Worm (Caenorhabditis elegans) whole organism, L4 larva: ENCODE data around the gene str-84.

Source experiments
- D1046.2 ChIP-seq: fragments of 200-800 bp; sonication (Bioruptor generic); IDR thresholded peaks from 2 replicates; pipeline ENCODE4 v1.3.6; 2022; ENCODE audit warnings: missing genetic modification characterization, missing compliant biosample characterization
- F10B5.3 ChIP-seq: sonication (generic microtip); optimal IDR thresholded peaks from 2 replicates; lab custom pipeline; 2016; ENCODE audit warnings: mild to moderate bottlenecking, missing genetic modification characterization, missing compliant biosample characterization
- F44E2.7 ChIP-seq: fragments of 200-800 bp; sonication (Bioruptor generic); IDR thresholded peaks from 2 replicates; pipeline ENCODE4 v2.1.2; 2022; ENCODE audit warnings: missing genetic modification characterization, missing compliant biosample characterization
- F49E8.2 ChIP-seq: sonication (generic microtip); optimal IDR thresholded peaks from 2 replicates; lab custom pipeline; 2016; ENCODE audit warnings: missing compliant biosample characterization, mild to moderate bottlenecking, missing genetic modification characterization, borderline replicate concordance
- Y105C5A.15 ChIP-seq: fragments of 200-800 bp; sonication (Bioruptor generic); IDR thresholded peaks from 2 replicates; pipeline ENCODE4 v1.3.6; 2022; ENCODE audit warnings: missing genetic modification characterization, missing compliant biosample characterization
- Y75B8A.6 ChIP-seq: fragments of 200-800 bp; sonication (Bioruptor generic); IDR thresholded peaks from 2 replicates; pipeline ENCODE4 v1.3.6; 2022; ENCODE audit warnings: missing genetic modification reagents, missing genetic modification characterization, missing compliant biosample characterization
- aha-1 ChIP-seq: fragments of 150-350 bp; peaks from one replicate; lab custom pipeline; 2014; ENCODE audit warnings: missing biosample characterization, missing genetic modification characterization
- ceh-28 ChIP-seq: fragments of 150-350 bp; optimal IDR thresholded peaks from 2 replicates; lab custom pipeline; 2014; ENCODE audit warnings: missing biosample characterization, missing genetic modification reagents, missing genetic modification characterization
- ceh-32 ChIP-seq: sonication (generic microtip); optimal IDR thresholded peaks from 2 replicates; lab custom pipeline; 2016; ENCODE audit warnings: mild to moderate bottlenecking, missing genetic modification characterization, missing compliant biosample characterization; ENCODE audit not compliant: poor library complexity
- ceh-44 ChIP-seq: fragments of 200-800 bp; sonication (Bioruptor generic); IDR thresholded peaks from 2 replicates; pipeline ENCODE4 v1.3.6; 2022; ENCODE audit warnings: missing genetic modification reagents, missing genetic modification characterization, missing compliant biosample characterization
- daf-19 ChIP-seq: fragments of 200-800 bp; sonication (Bioruptor generic); conservative IDR thresholded peaks from 2 replicates; pipeline ENCODE4 v1.3.6; 2022; ENCODE audit warnings: missing genetic modification characterization, missing compliant biosample characterization
- egl-27 ChIP-seq: sonication (generic microtip); optimal IDR thresholded peaks from 3 replicates; lab custom pipeline; 2017; ENCODE audit warnings: missing biosample characterization, missing genetic modification reagents, missing genetic modification characterization
- egl-43 ChIP-seq: fragments of 200-800 bp; sonication (Bioruptor generic); IDR thresholded peaks from 2 replicates; pipeline ENCODE4 v1.3.6; 2022; ENCODE audit warnings: missing genetic modification reagents, missing genetic modification characterization, missing compliant biosample characterization
- gei-8 ChIP-seq: fragments of 200-800 bp; sonication (Bioruptor generic); optimal IDR thresholded peaks from 2 replicates; lab custom pipeline; 2018; ENCODE audit warnings: mild to moderate bottlenecking, missing genetic modification characterization, missing compliant biosample characterization
- hif-1 ChIP-seq, 2 experiments: sonication (generic microtip); optimal IDR thresholded peaks; 2 replicates each; lab custom pipeline; 2016 to 2017; ENCODE audit warnings: missing compliant biosample characterization in 2 of 2, missing genetic modification characterization in 2 of 2, missing genetic modification reagents in 2 of 2, missing genotype in 2 of 2, mild to moderate bottlenecking in 1 of 2
- lin-1 ChIP-seq: fragments of 200-800 bp; sonication (Bioruptor generic); IDR thresholded peaks from 2 replicates; pipeline ENCODE4 v1.3.6; 2022; ENCODE audit warnings: missing genetic modification reagents, missing genetic modification characterization, missing compliant biosample characterization
- lin-38 ChIP-seq: fragments of 200-800 bp; sonication (Bioruptor generic); IDR thresholded peaks from 2 replicates; pipeline ENCODE4 v1.3.6; 2022; ENCODE audit warnings: missing genetic modification reagents, missing genetic modification characterization, missing compliant biosample characterization
- lir-3 ChIP-seq: sonication (generic microtip); optimal IDR thresholded peaks from 2 replicates; lab custom pipeline; 2016; ENCODE audit warnings: mild to moderate bottlenecking, missing genetic modification characterization, missing compliant biosample characterization
- mdl-1 ChIP-seq, 2 experiments: fragments of 150-350 bp in 1 of 2; sonication (generic microtip) in 1 of 2; optimal IDR thresholded peaks; 2 replicates each; lab custom pipeline; 2014 to 2017; ENCODE audit warnings: missing biosample characterization in 2 of 2, missing genetic modification characterization in 2 of 2
- mdt-29 ChIP-seq: fragments of 200-800 bp; sonication (Bioruptor generic); IDR thresholded peaks from 2 replicates; pipeline ENCODE4 v1.3.6; 2022; ENCODE audit warnings: missing genetic modification reagents, missing genetic modification characterization, missing compliant biosample characterization
- nhr-10 ChIP-seq: fragments of 150-350 bp; optimal IDR thresholded peaks from 2 replicates; lab custom pipeline; 2014; ENCODE audit warnings: missing biosample characterization, missing genetic modification characterization
- nhr-102 ChIP-seq: sonication (generic microtip); optimal IDR thresholded peaks from 2 replicates; lab custom pipeline; 2016; ENCODE audit warnings: mild to moderate bottlenecking, missing genetic modification characterization, moderate library complexity, missing compliant biosample characterization
- nhr-11 ChIP-seq: fragments of 150-350 bp; optimal IDR thresholded peaks from 2 replicates; lab custom pipeline; 2014; ENCODE audit warnings: missing biosample characterization, missing genetic modification characterization
- nhr-25 ChIP-seq: sonication (generic microtip); optimal IDR thresholded peaks from 2 replicates; lab custom pipeline; 2017; ENCODE audit warnings: missing genetic modification characterization, mild to moderate bottlenecking, missing compliant biosample characterization, antibody characterized with exemption, moderate library complexity, borderline replicate concordance; ENCODE audit not compliant: insufficient read depth
- nhr-6 ChIP-seq: fragments of 150-350 bp; optimal IDR thresholded peaks from 2 replicates; lab custom pipeline; 2014; ENCODE audit warnings: missing biosample characterization, missing genetic modification characterization
- pha-4 ChIP-seq, 2 experiments: fragments of 150-350 bp in 1 of 2; fragments of 200-800 bp in 1 of 2; sonication (Bioruptor generic) in 1 of 2; IDR thresholded peaks in 1 of 2; optimal IDR thresholded peaks in 1 of 2; 2 replicates each; pipeline versions ENCODE4 v1.3.6 to Lab custom; 2014 to 2022; ENCODE audit warnings: missing genetic modification characterization in 2 of 2, missing genetic modification reagents in 2 of 2, missing biosample characterization in 1 of 2, missing compliant biosample characterization in 1 of 2
- unc-62 ChIP-seq, 3 experiments: fragments of 150-350 bp in 1 of 3; sonication (generic microtip); optimal IDR thresholded peaks in 2 of 3; peaks in 1 of 3; 1 replicate in 1 of 3; 2 replicates in 2 of 3; lab custom pipeline; 2014 to 2017; ENCODE audit warnings: missing biosample characterization in 3 of 3, missing genetic modification characterization in 3 of 3, missing genetic modification reagents in 3 of 3, missing genotype in 1 of 3
- zip-11 ChIP-seq: fragments of 200-800 bp; sonication (Bioruptor generic); IDR thresholded peaks from 2 replicates; pipeline ENCODE4 v1.3.6; 2022; ENCODE audit warnings: missing genetic modification characterization, missing compliant biosample characterization
- zip-2 ChIP-seq: fragments of 150-350 bp; optimal IDR thresholded peaks from 2 replicates; lab custom pipeline; 2014; ENCODE audit warnings: missing biosample characterization, missing genetic modification characterization
- ztf-11 ChIP-seq: fragments of 150-350 bp; optimal IDR thresholded peaks from 2 replicates; lab custom pipeline; 2014; ENCODE audit warnings: missing biosample characterization, missing genetic modification characterization

The str-84 gene

DNA sequence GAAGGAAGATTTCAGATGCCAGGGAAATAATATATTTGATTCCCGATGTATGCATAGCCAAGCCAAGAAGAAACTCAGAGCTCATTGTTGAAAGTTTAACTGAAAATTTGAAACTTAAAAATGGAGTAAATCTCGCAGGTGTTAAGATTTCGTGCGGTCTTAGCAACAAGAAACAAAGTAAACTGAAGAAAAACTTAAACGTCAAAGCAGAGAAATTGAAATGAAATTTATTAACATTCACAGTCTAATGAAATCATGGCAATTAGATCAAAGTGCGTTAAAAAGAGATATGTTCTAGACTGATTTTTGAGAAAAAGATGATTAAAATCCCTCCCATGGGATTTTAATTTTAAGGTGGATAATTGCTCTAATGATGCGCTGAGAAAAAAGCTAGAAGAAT, at the start of gene str-84:
TSS of gene str-84 (minus strand) at position 101 of the 400 bp plus-strand sequence.
- TF ChIP-seq egl-43 (GFP tag; lab: Robert Waterston, UW) (no peak), hif-1 (tag; optimal IDR thresholded peaks at IDR 0.05; lab: Kevin White, UChicago) (no peak), daf-19 (GFP tag; lab: Robert Waterston, UW) (no peak), D1046.2 (GFP tag; lab: Robert Waterston, UW) (no peak), mdl-1 (tag; optimal IDR thresholded peaks at IDR 0.05; lab: Kevin White, UChicago) (no peak), ceh-32 (tag; lab: Kevin White, UChicago) (no peak), zip-2 (no peak), nhr-25 (no peak), nhr-6 (no peak), lin-1 (no peak), lir-3 (tag; lab: Kevin White, UChicago) (no peak), Y75B8A.6 (GFP tag; lab: Robert Waterston, UW) (no peak), aha-1 (tag; lab: Kevin White, UChicago) (no peak), Y105C5A.15 (GFP tag; lab: Robert Waterston, UW) (no peak), pha-4 (GFP tag; IDR thresholded peaks at IDR 0.05; lab: Robert Waterston, UW) (no peak), pha-4 (tag; optimal IDR thresholded peaks at IDR 0.05; lab: Kevin White, UChicago) (no peak)

- no peak for TF ChIP-seq F49E8.2
- TF ChIP-seq zip-2, result no peak
- no peak for TF ChIP-seq nhr-10 (tag; lab: Kevin White, UChicago)
- TF ChIP-seq nhr-102 (tag; lab: Kevin White, UChicago), result no peak
- no peak for TF ChIP-seq zip-11 (GFP tag; lab: Robert Waterston, UW)
- TF ChIP-seq unc-62 (GFP tag; optimal IDR thresholded peaks at IDR 0.05 in 1 of 2; lab: Kevin White, UChicago), result no peak
- TF ChIP-seq unc-62 (tag; optimal IDR thresholded peaks at IDR 0.05; lab: Kevin White, UChicago), result no peak
- no peak for TF ChIP-seq ceh-28 (tag; lab: Kevin White, UChicago)
- no peak for TF ChIP-seq ceh-44 (GFP tag; lab: Robert Waterston, UW)
- TF ChIP-seq lin-38 (GFP tag; lab: Robert Waterston, UW), result no peak
- no peak for TF ChIP-seq F10B5.3
- no peak for TF ChIP-seq mdt-29
- no peak for TF ChIP-seq F44E2.7 (GFP tag; lab: Robert Waterston, UW)
Observed at ce11 chrV:9030248-9030647, 49.5 kb upstream of the str-84 start, which contains the start of gene C25E10.5. Gene C25E10.5 (plus strand): TSS chrV:9030548.

ce11 chrV:9024713-9025112, 44.0 kb upstream of the str-84 start, which contains the start of gene bus-1:
Gene bus-1 (minus strand): TSS chrV:9024813.
- no peak for TF ChIP-seq Y105C5A.15 (GFP tag; lab: Robert Waterston, UW)
- TF ChIP-seq hif-1 (tag; optimal IDR thresholded peaks at IDR 0.05; lab: Kevin White, UChicago), result no peak
- peak in 1 of 2 experiments; percentile 58 for TF ChIP-seq unc-62 (GFP tag; optimal IDR thresholded peaks at IDR 0.05 in 1 of 2; lab: Kevin White, UChicago)
- TF ChIP-seq unc-62 (tag; optimal IDR thresholded peaks at IDR 0.05; lab: Kevin White, UChicago), result no peak

ce11 chrV:9022078-9022477, 41.3 kb upstream of the str-84 start, which contains the start of gene oac-41:
Gene oac-41 (minus strand): TSS chrV:9022178.
- TF ChIP-seq egl-27 (no peak), lin-38 (GFP tag; lab: Robert Waterston, UW) (no peak), gei-8 (GFP tag; lab: Kevin White, UChicago) (no peak), nhr-11 (tag; lab: Kevin White, UChicago) (no peak), hif-1 (tag; optimal IDR thresholded peaks at IDR 0.05; lab: Kevin White, UChicago) (no peak), ztf-11 (tag; lab: Kevin White, UChicago) (no peak)

ce11 chrV:9018871-9019270, 38.1 kb upstream of the str-84 start:
- TF ChIP-seq lin-38 (GFP tag; lab: Robert Waterston, UW) (no peak), unc-62 (GFP tag; optimal IDR thresholded peaks at IDR 0.05 in 1 of 2; lab: Kevin White, UChicago) (peak in 1 of 2 experiments; percentile 97), unc-62 (tag; optimal IDR thresholded peaks at IDR 0.05; lab: Kevin White, UChicago) (no peak)
